Fruit fly (Drosophila melanogaster) whole organism, embryonic: Measurements from ENCODE around the gene in.

Experiments
- Asciz ChIP-seq: fragments of 200-800 bp; sonication (Bioruptor generic); optimal IDR thresholded peaks from 2 replicates; lab custom pipeline; 2017; ENCODE audit warnings: missing biosample characterization, mild to moderate bottlenecking, missing genetic modification characterization, missing genetic modification reagents
- Atf3 ChIP-seq: fragments of 200-800 bp; sonication (Bioruptor generic); optimal IDR thresholded peaks from 3 replicates; lab custom pipeline; 2016; ENCODE audit warnings: missing biosample characterization, missing genetic modification characterization
- BEAF-32 ChIP-seq: fragments of 200-800 bp; sonication (Bioruptor generic); optimal IDR thresholded peaks from 3 replicates; lab custom pipeline; 2017; ENCODE audit warnings: missing biosample characterization, missing genetic modification characterization, mild to moderate bottlenecking, moderate library complexity, missing genetic modification reagents
- CG10462 ChIP-seq: fragments of 200-800 bp; sonication (Bioruptor generic); optimal IDR thresholded peaks from 2 replicates; lab custom pipeline; 2016; ENCODE audit warnings: missing biosample characterization, missing genetic modification characterization
- CG12236 ChIP-seq: fragments of 200-800 bp; sonication (Bioruptor generic); optimal IDR thresholded peaks from 2 replicates; lab custom pipeline; 2016; ENCODE audit warnings: missing biosample characterization, missing genetic modification characterization
- CG13775 ChIP-seq: fragments of 200-800 bp; sonication (Bioruptor generic); optimal IDR thresholded peaks from 3 replicates; lab custom pipeline; 2017; ENCODE audit warnings: missing biosample characterization, mild to moderate bottlenecking, missing genetic modification characterization
- CG14710 ChIP-seq: fragments of 200-800 bp; sonication (Bioruptor generic); optimal IDR thresholded peaks from 3 replicates; lab custom pipeline; 2019; ENCODE audit warnings: missing biosample characterization, mild to moderate bottlenecking, missing genetic modification characterization, moderate library complexity
- CG15479 ChIP-seq: fragments of 200-800 bp; sonication (Bioruptor generic); optimal IDR thresholded peaks from 3 replicates; lab custom pipeline; 2019; ENCODE audit warnings: missing biosample characterization, mild to moderate bottlenecking, missing genetic modification characterization, moderate library complexity
- CG1602 ChIP-seq: fragments of 200-800 bp; sonication (Bioruptor generic); optimal IDR thresholded peaks from 3 replicates; lab custom pipeline; 2016; ENCODE audit warnings: missing biosample characterization, missing genetic modification characterization
- CG16863 ChIP-seq: fragments of 200-800 bp; sonication (Bioruptor generic); optimal IDR thresholded peaks from 3 replicates; lab custom pipeline; 2016; ENCODE audit warnings: missing biosample characterization, missing genetic modification characterization
- CG1792 ChIP-seq: fragments of 200-800 bp; sonication (Bioruptor generic); optimal IDR thresholded peaks from 2 replicates; lab custom pipeline; 2016; ENCODE audit warnings: missing biosample characterization, missing genetic modification characterization
- CG2678 ChIP-seq: fragments of 200-800 bp; sonication (Bioruptor generic); optimal IDR thresholded peaks from 3 replicates; lab custom pipeline; 2019; ENCODE audit warnings: missing biosample characterization, mild to moderate bottlenecking, missing genetic modification characterization, moderate library complexity
- CG30403 ChIP-seq: fragments of 200-800 bp; sonication (Bioruptor generic); optimal IDR thresholded peaks from 3 replicates; lab custom pipeline; 2016; ENCODE audit warnings: missing biosample characterization, missing genetic modification characterization
- CG3838 ChIP-seq: fragments of 200-800 bp; sonication (Bioruptor generic); optimal IDR thresholded peaks from 3 replicates; lab custom pipeline; 2016; ENCODE audit warnings: missing biosample characterization, missing genetic modification characterization
- CG6254 ChIP-seq: fragments of 200-800 bp; sonication (Bioruptor generic); optimal IDR thresholded peaks from 3 replicates; lab custom pipeline; 2017; ENCODE audit warnings: mild to moderate bottlenecking, missing biosample characterization, missing genetic modification reagents, missing genetic modification characterization
- CG6654 ChIP-seq: fragments of 200-800 bp; sonication (Bioruptor generic); optimal IDR thresholded peaks from 2 replicates; lab custom pipeline; 2017; ENCODE audit warnings: missing biosample characterization, mild to moderate bottlenecking, missing genetic modification characterization
- CG6813 ChIP-seq: fragments of 200-800 bp; sonication (Bioruptor generic); optimal IDR thresholded peaks from 2 replicates; lab custom pipeline; 2017; ENCODE audit warnings: missing biosample characterization, missing genetic modification characterization, mild to moderate bottlenecking, moderate library complexity, missing genetic modification reagents
- CG9817 ChIP-seq: fragments of 200-800 bp; sonication (Bioruptor generic); optimal IDR thresholded peaks from 2 replicates; lab custom pipeline; 2018; ENCODE audit warnings: missing biosample characterization, mild to moderate bottlenecking, missing genetic modification characterization, moderate library complexity
- CoRest ChIP-seq: fragments of 200-800 bp; sonication (Bioruptor generic); optimal IDR thresholded peaks from 3 replicates; lab custom pipeline; 2018; ENCODE audit warnings: missing biosample characterization, mild to moderate bottlenecking, missing genetic modification characterization, moderate library complexity
- Dip3 ChIP-seq: fragments of 200-800 bp; sonication (Bioruptor generic); optimal IDR thresholded peaks from 3 replicates; lab custom pipeline; 2016; ENCODE audit warnings: missing biosample characterization, missing genetic modification characterization
- Elba2 ChIP-seq: fragments of 200-800 bp; sonication (Bioruptor generic); optimal IDR thresholded peaks from 3 replicates; lab custom pipeline; 2016; ENCODE audit warnings: missing biosample characterization, missing genetic modification characterization
- Fer1 ChIP-seq: fragments of 200-800 bp; sonication (Bioruptor generic); optimal IDR thresholded peaks from 2 replicates; lab custom pipeline; 2017; ENCODE audit warnings: missing biosample characterization, mild to moderate bottlenecking, missing genetic modification characterization
- H2.0 ChIP-seq: fragments of 200-800 bp; sonication (Bioruptor generic); IDR thresholded peaks from 2 replicates; pipeline ENCODE4 v1.3.6; 2022; ENCODE audit warnings: missing biosample characterization, missing genetic modification characterization
- Hey ChIP-seq: fragments of 200-800 bp; sonication (Bioruptor generic); optimal IDR thresholded peaks from 3 replicates; lab custom pipeline; 2018; ENCODE audit warnings: missing biosample characterization, mild to moderate bottlenecking, missing genetic modification characterization
- Hmr ChIP-seq: fragments of 200-800 bp; sonication (Bioruptor generic); optimal IDR thresholded peaks from 3 replicates; lab custom pipeline; 2017; ENCODE audit warnings: mild to moderate bottlenecking, missing biosample characterization, missing genetic modification reagents, missing genetic modification characterization
- Hr3 ChIP-seq: fragments of 200-800 bp; sonication (Bioruptor generic); optimal IDR thresholded peaks from 3 replicates; lab custom pipeline; 2016; ENCODE audit warnings: missing biosample characterization, missing genetic modification characterization
- Hr51 ChIP-seq, 2 experiments: fragments of 200-800 bp; sonication (Bioruptor generic); optimal IDR thresholded peaks; 2 replicates in 1 of 2; 3 replicates in 1 of 2; lab custom pipeline; 2016 to 2018; ENCODE audit warnings: missing biosample characterization in 2 of 2, missing genetic modification characterization in 2 of 2, mild to moderate bottlenecking in 1 of 2, moderate library complexity in 1 of 2
- NfI ChIP-seq: fragments of 200-800 bp; sonication (Bioruptor generic); optimal IDR thresholded peaks from 3 replicates; lab custom pipeline; 2018; ENCODE audit warnings: missing biosample characterization, mild to moderate bottlenecking, missing genetic modification characterization, moderate library complexity
- PHDP ChIP-seq: fragments of 200-800 bp; sonication (Bioruptor generic); optimal IDR thresholded peaks from 3 replicates; lab custom pipeline; 2018; ENCODE audit warnings: missing biosample characterization, mild to moderate bottlenecking, missing genetic modification characterization, moderate library complexity
- Rx ChIP-seq: fragments of 200-800 bp; sonication (Bioruptor generic); IDR thresholded peaks from 2 replicates; pipeline ENCODE4 v1.3.6; 2022; ENCODE audit warnings: missing biosample characterization, missing genetic modification characterization
- al ChIP-seq: fragments of 200-800 bp; sonication (Bioruptor generic); IDR thresholded peaks from 2 replicates; pipeline ENCODE4 v1.3.6; 2022; ENCODE audit warnings: missing biosample characterization, missing genetic modification characterization
- aop ChIP-seq: fragments of 200-800 bp; sonication (Bioruptor generic); IDR thresholded peaks from 2 replicates; pipeline ENCODE4 v1.3.6; 2022; ENCODE audit warnings: missing biosample characterization, missing genetic modification characterization
- bab2 ChIP-seq: fragments of 200-800 bp; sonication (Bioruptor generic); optimal IDR thresholded peaks from 2 replicates; lab custom pipeline; 2016; ENCODE audit warnings: missing biosample characterization, missing genetic modification characterization
- crp ChIP-seq, 2 experiments: fragments of 200-800 bp; sonication (Bioruptor generic); optimal IDR thresholded peaks; 2 replicates in 1 of 2; 3 replicates in 1 of 2; lab custom pipeline; 2017; ENCODE audit warnings: missing biosample characterization in 2 of 2, missing genetic modification characterization in 2 of 2, mild to moderate bottlenecking in 1 of 2, moderate library complexity in 1 of 2
- cwo ChIP-seq: fragments of 200-800 bp; sonication (Bioruptor generic); optimal IDR thresholded peaks from 3 replicates; lab custom pipeline; 2017; ENCODE audit warnings: missing biosample characterization, missing genetic modification characterization, mild to moderate bottlenecking, moderate library complexity, missing genetic modification reagents
- dan ChIP-seq: fragments of 200-800 bp; sonication (Bioruptor generic); IDR thresholded peaks from 2 replicates; pipeline ENCODE4 v1.3.6; 2022; ENCODE audit warnings: missing biosample characterization, missing genetic modification characterization
- dmrt11E ChIP-seq: fragments of 200-800 bp; sonication (Bioruptor generic); optimal IDR thresholded peaks from 3 replicates; lab custom pipeline; 2018; ENCODE audit warnings: missing biosample characterization, mild to moderate bottlenecking, missing genetic modification characterization, moderate library complexity
- fd3F ChIP-seq: fragments of 200-800 bp; sonication (Bioruptor generic); optimal IDR thresholded peaks from 2 replicates; lab custom pipeline; 2018; ENCODE audit warnings: missing biosample characterization, mild to moderate bottlenecking, missing genetic modification characterization, moderate library complexity
- hth ChIP-seq: fragments of >200 bp; optimal IDR thresholded peaks from 2 replicates; lab custom pipeline; 2017; ENCODE audit warnings: inconsistent platforms
- lov ChIP-seq, 2 experiments: fragments of 200-800 bp in 1 of 2; fragments of >200 bp in 1 of 2; sonication (Bioruptor generic) in 1 of 2; IDR thresholded peaks in 1 of 2; optimal IDR thresholded peaks in 1 of 2; 2 replicates in 1 of 2; 3 replicates in 1 of 2; pipeline versions ENCODE4 v1.3.6 to Lab custom; 2017 to 2022; ENCODE audit warnings: missing biosample characterization in 1 of 2, missing genetic modification characterization in 1 of 2
- otp ChIP-seq: fragments of 200-800 bp; sonication (Bioruptor generic); IDR thresholded peaks from 3 replicates; pipeline ENCODE4, ENCODE4 v1.3.6; 2022; ENCODE audit warnings: missing biosample characterization, missing genetic modification characterization
- pita ChIP-seq: fragments of 200-800 bp; sonication (Bioruptor generic); optimal IDR thresholded peaks from 2 replicates; lab custom pipeline; 2017; ENCODE audit warnings: missing biosample characterization, mild to moderate bottlenecking, missing genetic modification characterization
- row ChIP-seq: fragments of 200-800 bp; sonication (Bioruptor generic); IDR thresholded peaks from 3 replicates; pipeline ENCODE4 v1.3.6; 2022; ENCODE audit warnings: missing biosample characterization, missing genetic modification characterization
- salm ChIP-seq: fragments of 200-800 bp; sonication (Bioruptor generic); optimal IDR thresholded peaks from 2 replicates; lab custom pipeline; 2018; ENCODE audit warnings: missing biosample characterization, mild to moderate bottlenecking, missing genetic modification characterization
- sens-2 ChIP-seq: fragments of 200-800 bp; sonication (Bioruptor generic); IDR thresholded peaks from 2 replicates; pipeline ENCODE4 v1.3.6; 2022; ENCODE audit warnings: missing biosample characterization, missing genetic modification characterization
- slbo ChIP-seq: fragments of 200-800 bp; sonication (Bioruptor generic); IDR thresholded peaks from 2 replicates; pipeline ENCODE4 v1.3.6; 2022; ENCODE audit warnings: missing biosample characterization, missing genetic modification characterization
- stwl ChIP-seq: fragments of 200-800 bp; sonication (Bioruptor generic); optimal IDR thresholded peaks from 3 replicates; lab custom pipeline; 2018; ENCODE audit warnings: missing biosample characterization, mild to moderate bottlenecking, missing genetic modification characterization, moderate library complexity
- tap ChIP-seq: fragments of 200-800 bp; optimal IDR thresholded peaks from 3 replicates; lab custom pipeline; 2019; ENCODE audit warnings: missing biosample characterization, mild to moderate bottlenecking, missing genetic modification characterization, moderate library complexity
- toy ChIP-seq: fragments of 200-800 bp; sonication (Bioruptor generic); IDR thresholded peaks from 2 replicates; pipeline ENCODE4 v1.3.6; 2022; ENCODE audit warnings: missing biosample characterization, missing genetic modification characterization
- ttk ChIP-seq: fragments of 200-800 bp; sonication (Bioruptor generic); IDR thresholded peaks from 2 replicates; pipeline ENCODE4 v2.1.2; 2022; ENCODE audit warnings: missing biosample characterization, missing genetic modification characterization

The in gene

DNA sequence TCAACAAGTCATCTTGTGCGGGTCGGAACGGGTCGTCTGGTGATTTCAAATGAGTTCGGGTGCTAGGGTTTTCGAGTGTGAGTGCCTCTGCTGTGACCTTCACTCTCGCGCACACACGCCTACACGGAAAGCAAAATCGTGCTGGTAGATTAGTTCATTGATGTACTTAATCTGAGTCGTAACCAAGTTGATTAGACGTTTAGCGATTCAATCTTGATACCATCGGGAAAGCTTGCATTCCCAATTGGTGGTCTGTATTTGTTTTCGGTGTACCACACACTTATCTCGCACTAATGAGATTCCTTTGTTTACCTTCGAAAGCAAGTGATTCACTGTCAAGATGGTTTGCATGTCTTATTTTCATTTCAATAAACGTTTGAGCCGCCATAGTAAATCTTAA is 22.0 kb downstream of the in start (continued):
- TF ChIP-seq cwo (GFP tag; lab: Kevin White, UChicago) (peak; percentile 89), stwl (tag; lab: Kevin White, UChicago) (no peak), Atf3 (GFP tag; lab: Kevin White, UChicago) (no peak), Hmr (GFP tag; lab: Kevin White, UChicago) (peak; percentile 59), CG14710 (tag; lab: Kevin White, UChicago) (no peak), dan (no peak), Hr3 (GFP tag; lab: Kevin White, UChicago) (no peak), CG10462 (GFP tag; lab: Kevin White, UChicago) (no peak), lov (optimal IDR thresholded peaks at IDR 0.05; lab: Kevin White, UChicago) (no peak), lov (GFP tag; IDR thresholded peaks at IDR 0.05; lab: Robert Waterston, UW) (no peak), PHDP (tag; lab: Kevin White, UChicago) (peak; percentile 47), salm (tag; lab: Kevin White, UChicago) (no peak), CoRest (tag; lab: Kevin White, UChicago) (peak; percentile 21), otp (no peak), bab2 (GFP tag; lab: Kevin White, UChicago) (peak; percentile 29), Hey (tag; lab: Kevin White, UChicago) (peak; percentile 21), Fer1 (GFP tag; lab: Kevin White, UChicago) (peak; percentile 59), sens-2 (GFP tag; lab: Robert Waterston, UW) (no peak), Elba2 (no peak), CG6254 (GFP tag; lab: Kevin White, UChicago) (no peak), fd3F (GFP tag; lab: Kevin White, UChicago) (peak; percentile 28), dmrt11E (tag; lab: Kevin White, UChicago) (peak; percentile 17), ttk (GFP tag; lab: Robert Waterston, UW) (0 out of 2 replicates have a peak, but pooled peaks have one; percentile 16), tap (tag; lab: Kevin White, UChicago) (no peak), hth (no peak), al (GFP tag; lab: Robert Waterston, UW) (no peak), CG9817 (tag; lab: Kevin White, UChicago) (peak; percentile 8), CG2678 (peak; percentile 60), row (GFP tag; lab: Robert Waterston, UW) (peak; percentile 63), NfI (GFP tag; lab: Kevin White, UChicago) (peak; percentile 44), CG30403 (GFP tag; lab: Kevin White, UChicago) (peak; percentile 31), pita (GFP tag; lab: Kevin White, UChicago) (no peak), slbo (peak; percentile 57), CG15479 (peak; percentile 26), CG1792 (no peak), CG13775 (GFP tag; lab: Kevin White, UChicago) (no peak), crp (GFP tag; optimal IDR thresholded peaks at IDR 0.05; lab: Kevin White, UChicago) (no peak), CG1602 (no peak), CG12236 (GFP tag; lab: Kevin White, UChicago) (peak; percentile 16), Asciz (no peak), CG6654 (GFP tag; lab: Kevin White, UChicago) (no peak), CG6813 (peak; percentile 10), CG3838 (GFP tag; lab: Kevin White, UChicago) (no peak), Dip3 (GFP tag; lab: Kevin White, UChicago) (no peak), H2.0 (GFP tag; lab: Robert Waterston, UW) (peak; percentile 50), Hr51 (GFP tag; optimal IDR thresholded peaks at IDR 0.05; lab: Kevin White, UChicago) (peak in 1 of 2 experiments; percentile 50), BEAF-32 (GFP tag; lab: Kevin White, UChicago) (no peak), Rx (GFP tag; lab: Robert Waterston, UW) (0 out of 2 replicates have a peak, but pooled peaks have one; percentile 21), CG16863 (GFP tag; lab: Kevin White, UChicago) (no peak), toy (GFP tag; lab: Robert Waterston, UW) (no peak), aop (no peak)
